Fruit fly (Drosophila melanogaster): Measurements from ENCODE around the gene Ist1.
A peak's percentile ranks its signal among the peaks of the same experiment; 100 is the strongest.

Ist1 gene

DNA sequence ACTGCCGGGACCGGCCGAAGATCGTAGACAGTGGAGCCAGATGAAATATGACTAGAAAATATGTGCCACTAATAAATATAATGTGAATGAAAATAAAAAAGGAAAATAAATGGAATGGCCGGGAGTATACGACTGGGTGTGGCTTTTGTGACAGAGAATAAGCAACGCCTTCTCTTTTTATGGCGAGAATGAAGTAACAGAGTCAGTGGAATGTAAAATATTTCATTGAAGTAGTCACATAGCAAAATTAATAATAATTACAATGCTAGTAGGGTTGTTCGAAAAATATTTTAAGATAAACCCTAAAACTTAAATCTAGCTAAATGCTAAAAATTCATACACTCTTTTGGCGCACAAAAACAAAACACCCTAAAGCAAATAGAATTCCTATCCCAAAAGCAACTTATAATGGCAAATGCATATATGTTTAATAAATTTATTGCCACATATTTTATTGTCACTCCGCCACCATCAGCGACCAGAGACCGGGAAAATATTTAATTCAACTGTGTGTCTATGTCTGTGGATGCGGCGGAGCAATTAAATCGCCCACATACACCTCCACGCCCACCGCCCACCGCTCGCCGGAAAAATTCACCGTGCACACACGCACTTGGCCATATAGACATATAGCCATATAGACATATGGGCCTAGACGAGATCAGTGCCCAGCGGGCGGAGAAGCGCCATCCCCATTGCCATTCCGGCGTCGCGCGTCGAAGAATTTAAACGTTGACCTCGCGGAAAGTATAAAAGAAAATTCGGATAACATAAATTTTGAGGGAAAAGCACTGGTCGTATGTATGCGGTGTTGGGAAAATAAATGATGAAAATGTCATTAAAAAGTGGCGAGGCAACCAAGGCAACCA lies 49.3 kb downstream of the Ist1 start:
- TF ChIP-seq noc (tag; optimal IDR thresholded peaks at IDR 0.05): peak; percentile 52

- no peak for TF ChIP-seq noc (tag; optimal IDR thresholded peaks at IDR 0.05)
Measured at dm6 chr3L:6705865-6706264, 50.4 kb downstream of the Ist1 start.

dm6 chr3L:6704468-6705056 lies 51.7 kb downstream of the Ist1 start, which contains the start of gene CG8519:
Gene CG8519, plus strand, starts transcription at chr3L:6704860.
- TF ChIP-seq noc (tag; optimal IDR thresholded peaks at IDR 0.05): no peak

All from whole organism, larva.